Fruit fly (Drosophila melanogaster) whole organism, embryonic: ENCODE data around the gene CG6048.

Source experiments
- ATbp ChIP-seq: fragments of 200-800 bp; sonication (Bioruptor generic); optimal IDR thresholded peaks from 2 replicates; lab custom pipeline; 2017; ENCODE audit warnings: missing biosample characterization, mild to moderate bottlenecking, missing genetic modification characterization, missing genetic modification reagents
- Asciz ChIP-seq: fragments of 200-800 bp; sonication (Bioruptor generic); optimal IDR thresholded peaks from 2 replicates; lab custom pipeline; 2017; ENCODE audit warnings: missing biosample characterization, mild to moderate bottlenecking, missing genetic modification characterization, missing genetic modification reagents
- B-H1 ChIP-seq: fragments of 200-800 bp; sonication (Bioruptor generic); IDR thresholded peaks from 3 replicates; pipeline ENCODE4 v1.3.6; 2022; ENCODE audit warnings: missing biosample characterization, missing genetic modification characterization
- CG10565 ChIP-seq: fragments of 200-800 bp; sonication (Bioruptor generic); optimal IDR thresholded peaks from 3 replicates; lab custom pipeline; 2016; ENCODE audit warnings: missing biosample characterization, mild to moderate bottlenecking, missing genetic modification characterization
- CG12219 ChIP-seq: fragments of 200-800 bp; sonication (Bioruptor generic); optimal IDR thresholded peaks from 3 replicates; lab custom pipeline; 2018; ENCODE audit warnings: missing biosample characterization, mild to moderate bottlenecking, missing genetic modification characterization
- CG12744 ChIP-seq: fragments of 200-800 bp; sonication (Bioruptor generic); optimal IDR thresholded peaks from 2 replicates; lab custom pipeline; 2016; ENCODE audit warnings: missing biosample characterization, missing genetic modification characterization
- CG13775 ChIP-seq: fragments of 200-800 bp; sonication (Bioruptor generic); optimal IDR thresholded peaks from 3 replicates; lab custom pipeline; 2017; ENCODE audit warnings: missing biosample characterization, mild to moderate bottlenecking, missing genetic modification characterization
- CG1603 ChIP-seq: fragments of 200-800 bp; sonication (Bioruptor generic); optimal IDR thresholded peaks from 2 replicates; lab custom pipeline; 2019; ENCODE audit warnings: missing biosample characterization, mild to moderate bottlenecking, missing genetic modification characterization, moderate library complexity
- CG18011 ChIP-seq: fragments of 200-800 bp; sonication (Bioruptor generic); optimal IDR thresholded peaks from 2 replicates; lab custom pipeline; 2017; ENCODE audit warnings: missing biosample characterization, missing genetic modification characterization, mild to moderate bottlenecking, moderate library complexity, missing genotype
- CG18599 ChIP-seq: fragments of 200-800 bp; sonication (Bioruptor generic); optimal IDR thresholded peaks from 3 replicates; lab custom pipeline; 2017; ENCODE audit warnings: missing biosample characterization, missing genetic modification characterization, mild to moderate bottlenecking, moderate library complexity, missing genetic modification reagents
- CG30403 ChIP-seq: fragments of 200-800 bp; sonication (Bioruptor generic); optimal IDR thresholded peaks from 3 replicates; lab custom pipeline; 2016; ENCODE audit warnings: missing biosample characterization, missing genetic modification characterization
- CG3065 ChIP-seq: fragments of 200-800 bp; sonication (Bioruptor generic); optimal IDR thresholded peaks from 2 replicates; lab custom pipeline; 2016; ENCODE audit warnings: missing biosample characterization, missing genetic modification characterization
- CG32767 ChIP-seq: fragments of 200-800 bp; sonication (Bioruptor generic); IDR thresholded peaks from 2 replicates; pipeline ENCODE4 v1.3.6; 2022; ENCODE audit warnings: missing biosample characterization, missing genetic modification characterization
- CG3407 ChIP-seq: fragments of 200-800 bp; sonication (Bioruptor generic); optimal IDR thresholded peaks from 2 replicates; lab custom pipeline; 2018; ENCODE audit warnings: missing biosample characterization, mild to moderate bottlenecking, missing genetic modification characterization
- CG3726 ChIP-seq: fragments of 200-800 bp; sonication (Bioruptor generic); IDR thresholded peaks from 3 replicates; pipeline ENCODE4, ENCODE4 v1.3.6; 2022; ENCODE audit warnings: missing biosample characterization, missing genetic modification characterization
- CG3847 ChIP-seq: fragments of 200-800 bp; sonication (Bioruptor generic); IDR thresholded peaks from 2 replicates; pipeline ENCODE4 v1.3.6; 2022; ENCODE audit warnings: missing biosample characterization, missing genetic modification characterization
- CG4424 ChIP-seq: fragments of 200-800 bp; sonication (Bioruptor generic); optimal IDR thresholded peaks from 3 replicates; lab custom pipeline; 2016; ENCODE audit warnings: missing biosample characterization, missing genetic modification characterization
- CG6689 ChIP-seq: fragments of 200-800 bp; sonication (Bioruptor generic); IDR thresholded peaks from 2 replicates; pipeline ENCODE4 v1.3.6; 2022; ENCODE audit warnings: missing biosample characterization, missing genetic modification characterization
- CG8478 ChIP-seq: fragments of >200 bp; optimal IDR thresholded peaks from 2 replicates; lab custom pipeline; 2018
- CG8765 ChIP-seq: fragments of 200-800 bp; sonication (Bioruptor generic); IDR thresholded peaks from 2 replicates; pipeline ENCODE4 v1.3.6; 2022; ENCODE audit warnings: missing biosample characterization, missing genetic modification characterization
- CG9437 ChIP-seq: fragments of 200-800 bp; sonication (Bioruptor generic); optimal IDR thresholded peaks from 2 replicates; lab custom pipeline; 2018; ENCODE audit warnings: missing biosample characterization, mild to moderate bottlenecking, missing genetic modification characterization
- CG9932 ChIP-seq: fragments of 200-800 bp; sonication (Bioruptor generic); IDR thresholded peaks from 2 replicates; pipeline ENCODE4 v1.3.6; 2022; ENCODE audit warnings: missing biosample characterization, missing genetic modification characterization
- D19A ChIP-seq: fragments of 200-800 bp; optimal IDR thresholded peaks from 3 replicates; lab custom pipeline; 2019; ENCODE audit warnings: missing biosample characterization, mild to moderate bottlenecking, missing genetic modification characterization, moderate library complexity
- Dad ChIP-seq: fragments of 200-800 bp; sonication (Bioruptor generic); optimal IDR thresholded peaks from 3 replicates; lab custom pipeline; 2016; ENCODE audit warnings: missing biosample characterization, missing genetic modification characterization
- Doc3 ChIP-seq: fragments of 200-800 bp; sonication (Bioruptor generic); IDR thresholded peaks from 3 replicates; pipeline ENCODE4 v1.3.6; 2022; ENCODE audit warnings: missing biosample characterization, missing genetic modification characterization; ENCODE audit not compliant: partially characterized antibody
- Drgx ChIP-seq: fragments of 200-800 bp; sonication (Bioruptor generic); IDR thresholded peaks from 2 replicates; pipeline ENCODE4 v1.3.6; 2022; ENCODE audit warnings: missing biosample characterization, missing genetic modification characterization
- E2f1 ChIP-seq: fragments of 200-800 bp; sonication (Bioruptor generic); IDR thresholded peaks from 2 replicates; pipeline ENCODE4 v1.3.6; 2022; ENCODE audit warnings: missing biosample characterization, missing genetic modification characterization
- Ets65A ChIP-seq: fragments of 200-800 bp; sonication (Bioruptor generic); peaks from one replicate; lab custom pipeline; 2016; ENCODE audit warnings: missing biosample characterization, missing genetic modification characterization
- Gug ChIP-seq: fragments of 200-800 bp; sonication (Bioruptor generic); IDR thresholded peaks from 4 replicates; pipeline ENCODE4 v1.3.6; 2022; ENCODE audit warnings: missing biosample characterization, missing genetic modification characterization
- Lim3 ChIP-seq: fragments of 200-800 bp; sonication (Bioruptor generic); IDR thresholded peaks from 2 replicates; pipeline ENCODE4 v1.3.6; 2022; ENCODE audit warnings: missing biosample characterization, missing genetic modification characterization
- Neu2 ChIP-seq: fragments of 200-800 bp; sonication (Bioruptor generic); optimal IDR thresholded peaks from 3 replicates; lab custom pipeline; 2016; ENCODE audit warnings: missing biosample characterization, missing genetic modification characterization, borderline replicate concordance
- Oaz ChIP-seq: fragments of 200-800 bp; sonication (Bioruptor generic); IDR thresholded peaks from 2 replicates; pipeline ENCODE4 v1.3.6; 2022; ENCODE audit warnings: missing biosample characterization, missing genetic modification characterization
- Ravus ChIP-seq: fragments of 200-800 bp; sonication (Bioruptor generic); IDR thresholded peaks from 2 replicates; pipeline ENCODE4 v1.3.6; 2022; ENCODE audit warnings: missing biosample characterization, missing genetic modification characterization
- TFAM ChIP-seq: fragments of 200-800 bp; sonication (Bioruptor generic); optimal IDR thresholded peaks from 2 replicates; lab custom pipeline; 2017; ENCODE audit warnings: missing biosample characterization, missing genetic modification characterization, inconsistent platforms
- Xrp1 ChIP-seq: fragments of 200-800 bp; sonication (Bioruptor generic); IDR thresholded peaks from 2 replicates; pipeline ENCODE4 v1.3.6; 2022; ENCODE audit warnings: missing biosample characterization, missing genetic modification characterization
- bsh ChIP-seq, 2 experiments: fragments of 200-800 bp; sonication (Bioruptor generic); optimal IDR thresholded peaks; 2 replicates each; lab custom pipeline; 2017 to 2018; ENCODE audit warnings: mild to moderate bottlenecking in 2 of 2, missing biosample characterization in 2 of 2, missing genetic modification characterization in 2 of 2, moderate library complexity in 1 of 2
- cas ChIP-seq: fragments of 200-800 bp; sonication (Bioruptor generic); IDR thresholded peaks from 2 replicates; pipeline ENCODE4 v1.3.6; 2022; ENCODE audit warnings: missing biosample characterization, missing genetic modification characterization
- cato ChIP-seq: fragments of 200-800 bp; sonication (Bioruptor generic); optimal IDR thresholded peaks from 2 replicates; lab custom pipeline; 2016; ENCODE audit warnings: missing biosample characterization, missing genetic modification characterization, borderline replicate concordance
- chif ChIP-seq, 2 experiments: fragments of 200-800 bp; sonication (Bioruptor generic); optimal IDR thresholded peaks; 3 replicates each; lab custom pipeline; 2016; ENCODE audit warnings: missing biosample characterization in 2 of 2, missing genetic modification characterization in 2 of 2
- cwo ChIP-seq: fragments of 200-800 bp; sonication (Bioruptor generic); optimal IDR thresholded peaks from 3 replicates; lab custom pipeline; 2017; ENCODE audit warnings: missing biosample characterization, missing genetic modification characterization, mild to moderate bottlenecking, moderate library complexity, missing genetic modification reagents
- dysf ChIP-seq: fragments of 200-800 bp; sonication (Bioruptor generic); IDR thresholded peaks from 3 replicates; pipeline ENCODE4 v1.3.6; 2022; ENCODE audit warnings: missing biosample characterization, missing genetic modification characterization
- grau ChIP-seq: fragments of 200-800 bp; optimal IDR thresholded peaks from 3 replicates; lab custom pipeline; 2019; ENCODE audit warnings: missing biosample characterization, mild to moderate bottlenecking, missing genetic modification characterization, moderate library complexity
- gsb-n ChIP-seq: fragments of 200-800 bp; sonication (Bioruptor generic); optimal IDR thresholded peaks from 3 replicates; lab custom pipeline; 2018; ENCODE audit warnings: missing biosample characterization, mild to moderate bottlenecking, missing genetic modification characterization
- jigr1 ChIP-seq: fragments of 200-800 bp; sonication (Bioruptor generic); IDR thresholded peaks from 3 replicates; pipeline ENCODE4 v1.3.6; 2022; ENCODE audit warnings: missing biosample characterization, missing genetic modification characterization
- lmd ChIP-seq: fragments of 200-800 bp; sonication (Bioruptor generic); IDR thresholded peaks from 2 replicates; pipeline ENCODE4 v1.3.6; 2022; ENCODE audit warnings: missing biosample characterization, missing genetic modification characterization
- pho ChIP-seq: fragments of 200-800 bp; sonication (Bioruptor generic); optimal IDR thresholded peaks from 2 replicates; lab custom pipeline; 2016; ENCODE audit warnings: missing biosample characterization, missing genetic modification characterization
- pzg ChIP-seq: fragments of 200-800 bp; sonication (Bioruptor generic); optimal IDR thresholded peaks from 3 replicates; lab custom pipeline; 2018; ENCODE audit warnings: missing biosample characterization, mild to moderate bottlenecking, missing genetic modification characterization, moderate library complexity
- sens ChIP-seq: fragments of 200-800 bp; sonication (Bioruptor generic); peaks from one replicate; lab custom pipeline; 2016; ENCODE audit warnings: missing biosample characterization, missing genetic modification characterization
- sr ChIP-seq: fragments of 200-800 bp; sonication (Bioruptor generic); IDR thresholded peaks from 3 replicates; pipeline ENCODE4 v1.3.6; 2022; ENCODE audit warnings: missing biosample characterization, missing genetic modification characterization
- trh ChIP-seq: fragments of 200-800 bp; sonication (Bioruptor generic); optimal IDR thresholded peaks from 2 replicates; lab custom pipeline; 2016; ENCODE audit warnings: missing biosample characterization, missing genetic modification characterization
- zfh2 ChIP-seq: fragments of 200-800 bp; sonication (Bioruptor generic); optimal IDR thresholded peaks from 2 replicates; lab custom pipeline; 2016; ENCODE audit warnings: missing biosample characterization, missing genetic modification characterization

CG6048 gene

DNA sequence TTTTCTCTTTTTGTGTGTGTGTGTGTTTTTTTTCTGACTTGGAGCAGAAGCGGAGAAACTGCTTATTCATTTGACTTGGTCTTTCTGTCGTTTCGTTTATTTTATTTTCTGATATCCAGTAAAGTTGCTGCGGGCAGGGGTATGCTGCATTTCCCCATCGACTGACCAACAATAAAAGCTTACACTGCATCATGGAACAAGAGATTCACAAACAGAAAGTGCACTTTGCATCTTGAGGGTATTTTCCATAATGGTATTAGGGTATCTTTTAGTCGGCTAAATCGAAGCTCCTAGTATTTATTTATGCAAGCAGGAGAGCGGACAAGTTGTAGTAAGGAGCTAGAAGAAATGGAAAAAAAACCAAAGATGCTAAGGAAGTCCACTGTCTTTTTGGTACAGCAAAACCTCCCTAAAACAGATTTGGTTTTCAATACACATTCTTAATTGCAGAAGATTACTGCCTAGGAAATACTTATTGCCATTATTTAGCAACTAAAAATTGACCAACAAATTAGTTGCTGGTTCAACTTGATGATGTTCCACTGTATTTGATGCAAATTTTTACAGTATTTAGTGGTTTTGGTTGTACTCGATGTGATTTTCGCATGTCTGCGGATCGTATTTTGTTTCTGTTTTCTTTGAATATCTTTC, 19.9 kb upstream of the CG6048 start (continued):
- TF ChIP-seq Ets65A (peak; percentile 55), pho (GFP tag; lab: Kevin White, UChicago) (no peak), cwo (GFP tag; lab: Kevin White, UChicago) (no peak), TFAM (no peak), CG9437 (GFP tag; lab: Kevin White, UChicago) (no peak), CG6689 (GFP tag; lab: Robert Waterston, UW) (0 out of 2 replicates have a peak, but pooled peaks have one; percentile 9), CG30403 (GFP tag; lab: Kevin White, UChicago) (peak; percentile 37), Neu2 (no peak), CG8765 (GFP tag; lab: Robert Waterston, UW) (no peak), CG18011 (GFP tag; lab: Kevin White, UChicago) (no peak), cato (GFP tag; lab: Kevin White, UChicago) (no peak), CG4424 (no peak), trh (GFP tag; lab: Kevin White, UChicago) (no peak), CG12744 (GFP tag; lab: Kevin White, UChicago) (no peak), cas (GFP tag; lab: Robert Waterston, UW) (no peak), dysf (0 out of 3 replicates have a peak, but pooled peaks have one; percentile 5), CG12219 (GFP tag; lab: Kevin White, UChicago) (no peak), CG18599 (GFP tag; lab: Kevin White, UChicago) (no peak), ATbp (no peak), lmd (GFP tag; lab: Robert Waterston, UW) (peak; percentile 21; the same call in 1 of the 2 replicates), CG10565 (GFP tag; lab: Kevin White, UChicago) (no peak), E2f1 (GFP tag; lab: Robert Waterston, UW) (no peak), CG13775 (GFP tag; lab: Kevin White, UChicago) (no peak), sr (GFP tag; lab: Robert Waterston, UW) (no peak), pzg (no peak), Drgx (peak; percentile 82), CG3407 (no peak), jigr1 (GFP tag; lab: Robert Waterston, UW) (no peak), Doc3 (no peak), CG32767 (GFP tag; lab: Robert Waterston, UW) (no peak), Lim3 (GFP tag; lab: Robert Waterston, UW) (no peak), CG1603 (peak; percentile 2), chif (GFP tag; optimal IDR thresholded peaks at IDR 0.05; lab: Kevin White, UChicago) (peak in 1 of 2 experiments; percentile 15), CG3726 (GFP tag; lab: Robert Waterston, UW) (0 out of 3 replicates have a peak, but pooled peaks have one; percentile 26), CG3065 (GFP tag; lab: Kevin White, UChicago) (no peak), bsh (GFP tag; optimal IDR thresholded peaks at IDR 0.05; lab: Kevin White, UChicago) (peak; percentile 6 to 23), grau (tag; lab: Kevin White, UChicago) (peak; percentile 47), zfh2 (peak; percentile 10), Oaz (GFP tag; lab: Robert Waterston, UW) (no peak), Asciz (no peak), B-H1 (no peak), D19A (peak; percentile 11), gsb-n (no peak), CG8478 (no peak), CG3847 (GFP tag; lab: Robert Waterston, UW) (no peak), sens (GFP tag; lab: Kevin White, UChicago) (peak; percentile 80), Dad (GFP tag; lab: Kevin White, UChicago) (no peak), Ravus (GFP tag; lab: Robert Waterston, UW) (no peak), CG9932 (GFP tag; lab: Robert Waterston, UW) (0 out of 2 replicates have a peak, but pooled peaks have one; percentile 13), Gug (GFP tag; lab: Robert Waterston, UW) (0 out of 4 replicates have a peak, but pooled peaks have one; percentile 19), Xrp1 (GFP tag; lab: Robert Waterston, UW) (no peak; the same call in 1 of the 2 replicates)
